Worm (Caenorhabditis elegans) whole organism, L4 larva: ENCODE data around the gene Y97E10AR.6.

Source experiments
- T26A8.4 ChIP-seq: fragments of 200-800 bp; sonication (Bioruptor generic); IDR thresholded peaks from 2 replicates; pipeline ENCODE4 v1.3.6; 2022; ENCODE audit warnings: missing genetic modification characterization, missing compliant biosample characterization
- ceh-20 ChIP-seq: fragments of 200-800 bp; sonication (Bioruptor generic); IDR thresholded peaks from 2 replicates; pipeline ENCODE4 v1.3.6; 2022; ENCODE audit warnings: missing genetic modification reagents, missing genetic modification characterization, missing compliant biosample characterization
- mep-1 ChIP-seq: fragments of 150-350 bp; sonication (generic microtip); optimal IDR thresholded peaks from 3 replicates; lab custom pipeline; 2014; ENCODE audit warnings: missing biosample characterization, missing genetic modification characterization
- snpc-4 ChIP-seq: fragments of 150-350 bp; optimal IDR thresholded peaks from 2 replicates; lab custom pipeline; 2014; ENCODE audit warnings: missing biosample characterization, missing genetic modification characterization
- tra-1 ChIP-seq: fragments of 200-800 bp; sonication (Bioruptor generic); IDR thresholded peaks from 2 replicates; pipeline ENCODE4 v1.3.6; 2022; ENCODE audit warnings: missing genetic modification reagents, missing genetic modification characterization, missing compliant biosample characterization

ce11 chrV:8050811-8051210, 37.1 kb upstream of the Y97E10AR.6 start, which contains the start of gene col-43:
- TF ChIP-seq ceh-20 (no peak), T26A8.4 (no peak), mep-1 (tag; lab: Kevin White, UChicago) (no peak), tra-1 (no peak), snpc-4 (no peak)
